Fruit fly (Drosophila melanogaster) whole organism: Measurements from ENCODE around the gene ImpE1.
A peak's percentile ranks its signal among the peaks of the same experiment; 100 is the strongest.

Source experiments
- CG8478 ChIP-seq: fragments of >200 bp; optimal IDR thresholded peaks from 2 replicates; lab custom pipeline; 2018; ENCODE audit warnings: inconsistent platforms
- Dll ChIP-seq: fragments of >200 bp; optimal IDR thresholded peaks from 2 replicates; lab custom pipeline; 2017
- EcR ChIP-seq, 2 experiments: fragments of >200 bp; optimal IDR thresholded peaks; 2 replicates each; lab custom pipeline; 2017; ENCODE audit warnings: missing biosample characterization in 2 of 2, missing genetic modification characterization in 2 of 2, missing genetic modification reagents in 2 of 2
- pan ChIP-seq: fragments of >200 bp; optimal IDR thresholded peaks from 2 replicates; lab custom pipeline; 2017
- psq ChIP-seq: fragments of >200 bp; optimal IDR thresholded peaks from 2 replicates; lab custom pipeline; 2017
- usp ChIP-seq: fragments of >200 bp; optimal IDR thresholded peaks from 2 replicates; lab custom pipeline; 2017; ENCODE audit warnings: missing biosample characterization, missing genetic modification characterization, mixed read lengths

The ImpE1 gene

dm6 chr3L:8374107-8374506 is 1.9 kb downstream of the ImpE1 start:
- TF ChIP-seq usp (GFP tag; lab: Kevin White, UChicago) (no peak), psq (lab: Kevin White, UChicago) (no peak), Dll (lab: Kevin White, UChicago) (no peak), EcR (GFP tag; optimal IDR thresholded peaks at IDR 0.05; lab: Kevin White, UChicago) (no peak), pan (lab: Kevin White, UChicago) (no peak), CG8478 (no peak)

dm6 chr3L:8379161-8379560 is 7.0 kb downstream of the ImpE1 start:
- no peak for TF ChIP-seq psq (lab: Kevin White, UChicago)
- no peak for TF ChIP-seq Dll (lab: Kevin White, UChicago)
- no peak for TF ChIP-seq usp (GFP tag; lab: Kevin White, UChicago)
- no peak for TF ChIP-seq EcR (GFP tag; optimal IDR thresholded peaks at IDR 0.05; lab: Kevin White, UChicago)
- no peak for TF ChIP-seq CG8478
- no peak for TF ChIP-seq pan (lab: Kevin White, UChicago)

- no peak for TF ChIP-seq psq (lab: Kevin White, UChicago)
- no peak for TF ChIP-seq Dll (lab: Kevin White, UChicago)
These were observed 11.8 kb downstream of the ImpE1 start for dm6 chr3L:8383968-8384367.

- TF ChIP-seq psq (lab: Kevin White, UChicago), result no peak
- no peak for TF ChIP-seq usp (GFP tag; lab: Kevin White, UChicago)
- TF ChIP-seq CG8478, result no peak
- TF ChIP-seq EcR (GFP tag; optimal IDR thresholded peaks at IDR 0.05; lab: Kevin White, UChicago), result no peak
- TF ChIP-seq Dll (lab: Kevin White, UChicago), result no peak
- no peak for TF ChIP-seq pan (lab: Kevin White, UChicago)
These were observed 12.8 kb downstream of the ImpE1 start for dm6 chr3L:8385055-8385454.

- no peak for TF ChIP-seq usp (GFP tag; lab: Kevin White, UChicago)
- no peak for TF ChIP-seq Dll (lab: Kevin White, UChicago)
- no peak for TF ChIP-seq psq (lab: Kevin White, UChicago)
- no peak for TF ChIP-seq EcR (GFP tag; optimal IDR thresholded peaks at IDR 0.05; lab: Kevin White, UChicago)
- TF ChIP-seq CG8478, result no peak
- TF ChIP-seq pan (lab: Kevin White, UChicago), result no peak
These were observed 19.0 kb downstream of the ImpE1 start, which contains the start of gene Jon66Ci for dm6 chr3L:8391240-8391639. Jon66Ci (plus strand) TSS chr3L:8391540.

- no peak for TF ChIP-seq EcR (GFP tag; optimal IDR thresholded peaks at IDR 0.05; lab: Kevin White, UChicago)
- no peak for TF ChIP-seq psq (lab: Kevin White, UChicago)
- no peak for TF ChIP-seq pan (lab: Kevin White, UChicago)
- TF ChIP-seq CG8478, result no peak
- no peak for TF ChIP-seq usp (GFP tag; lab: Kevin White, UChicago)
- TF ChIP-seq Dll (lab: Kevin White, UChicago), result no peak
These were observed 21.3 kb downstream of the ImpE1 start, which contains the start of gene Jon66Cii for dm6 chr3L:8393549-8393948. Jon66Cii (minus strand) TSS chr3L:8393649.

- TF ChIP-seq CG8478 (no peak), Dll (lab: Kevin White, UChicago) (no peak), usp (GFP tag; lab: Kevin White, UChicago) (no peak), psq (lab: Kevin White, UChicago) (no peak), pan (lab: Kevin White, UChicago) (no peak)
These were observed 21.9 kb downstream of the ImpE1 start for dm6 chr3L:8394132-8394531.

dm6 chr3L:8394944-8395343 is 22.7 kb downstream of the ImpE1 start:
- TF ChIP-seq EcR (GFP tag; optimal IDR thresholded peaks at IDR 0.05; lab: Kevin White, UChicago), result no peak
- no peak for TF ChIP-seq psq (lab: Kevin White, UChicago)
- TF ChIP-seq pan (lab: Kevin White, UChicago), result no peak
- no peak for TF ChIP-seq Dll (lab: Kevin White, UChicago)
- TF ChIP-seq CG8478, result no peak
- TF ChIP-seq usp (GFP tag; lab: Kevin White, UChicago), result no peak

dm6 chr3L:8395630-8396168 is 23.5 kb downstream of the ImpE1 start, which contains the start of gene CG7120:
CG7120 (plus strand) TSS chr3L:8396000.
- TF ChIP-seq pan (lab: Kevin White, UChicago) (no peak), CG8478 (no peak), EcR (GFP tag; optimal IDR thresholded peaks at IDR 0.05; lab: Kevin White, UChicago) (no peak), psq (lab: Kevin White, UChicago) (no peak), Dll (lab: Kevin White, UChicago) (no peak), usp (GFP tag; lab: Kevin White, UChicago) (no peak)

dm6 chr3L:8396187-8396586 is 24.0 kb downstream of the ImpE1 start:
- no peak for TF ChIP-seq CG8478
- TF ChIP-seq EcR (GFP tag; optimal IDR thresholded peaks at IDR 0.05; lab: Kevin White, UChicago), result no peak
- TF ChIP-seq pan (lab: Kevin White, UChicago), result no peak
- TF ChIP-seq usp (GFP tag; lab: Kevin White, UChicago), result no peak
- TF ChIP-seq Dll (lab: Kevin White, UChicago), result no peak
- no peak for TF ChIP-seq psq (lab: Kevin White, UChicago)

- TF ChIP-seq Dll (lab: Kevin White, UChicago) (no peak), psq (lab: Kevin White, UChicago) (no peak), CG8478 (no peak), pan (lab: Kevin White, UChicago) (peak; percentile 85), usp (GFP tag; lab: Kevin White, UChicago) (no peak), EcR (GFP tag; optimal IDR thresholded peaks at IDR 0.05; lab: Kevin White, UChicago) (no peak)
These were observed 26.7 kb downstream of the ImpE1 start for dm6 chr3L:8398763-8399445.

- no peak for TF ChIP-seq Dll (lab: Kevin White, UChicago)
- no peak for TF ChIP-seq EcR (GFP tag; optimal IDR thresholded peaks at IDR 0.05; lab: Kevin White, UChicago)
- no peak for TF ChIP-seq pan (lab: Kevin White, UChicago)
- TF ChIP-seq usp (GFP tag; lab: Kevin White, UChicago), result no peak
- TF ChIP-seq CG8478, result no peak
- no peak for TF ChIP-seq psq (lab: Kevin White, UChicago)
These were observed 32.9 kb downstream of the ImpE1 start, which contains the start of the genes Tpt, mkg-p and CG13667 for dm6 chr3L:8405123-8405522. Tpt (minus strand) TSS chr3L:8405277. mkg-p (minus strand) TSS chr3L:8405277. CG13667 (plus strand) TSS chr3L:8405454.
